Worm (Caenorhabditis elegans): ENCODE results near the gene skr-14.

Gene skr-14

ce11 chrV:4435411-4435981 is 14.1 kb upstream of the skr-14 start, which contains the start of gene Y47D7A.13:
Y47D7A.13 (minus strand) TSS chrV:4435927.
- TF ChIP-seq ets-7 (tag; optimal IDR thresholded peaks at IDR 0.05) (no peak), tbx-37 (GFP tag; conservative IDR thresholded peaks at IDR 0.05) (no peak), hmg-4 (GFP tag; optimal IDR thresholded peaks at IDR 0.05) (no peak), hmbx-1 (tag; optimal IDR thresholded peaks at IDR 0.05) (no peak), pes-1 (GFP tag; IDR thresholded peaks at IDR 0.05) (no peak), tra-4 (tag; optimal IDR thresholded peaks at IDR 0.05) (no peak)

- TF ChIP-seq tbx-11 (GFP tag; IDR thresholded peaks at IDR 0.05) = no peak
Observed at ce11 chrV:4432783-4433237, 11.4 kb upstream of the skr-14 start, which contains the start of gene Y47D7A.15. Y47D7A.15 (minus strand) TSS chrV:4433187.

ce11 chrV:4429576-4429975 is 8.2 kb upstream of the skr-14 start, which contains the start of gene Y47D7A.12:
Y47D7A.12 (minus strand) TSS chrV:4429676.
- no peak for TF ChIP-seq tra-4 (tag; optimal IDR thresholded peaks at IDR 0.05)
- no peak for TF ChIP-seq pes-1 (GFP tag; IDR thresholded peaks at IDR 0.05)
- TF ChIP-seq ceh-36 (tag; optimal IDR thresholded peaks at IDR 0.05) = no peak
- TF ChIP-seq ets-7 (tag; optimal IDR thresholded peaks at IDR 0.05) = no peak
- TF ChIP-seq aly-1 (tag; optimal IDR thresholded peaks at IDR 0.05) = no peak
- no peak for TF ChIP-seq B0310.2 (tag; optimal IDR thresholded peaks at IDR 0.05)
- no peak for TF ChIP-seq hmg-4 (GFP tag; optimal IDR thresholded peaks at IDR 0.05)
- TF ChIP-seq tbx-37 (GFP tag; conservative IDR thresholded peaks at IDR 0.05) = no peak
- TF ChIP-seq scrt-1 (GFP tag; IDR thresholded peaks at IDR 0.05) = no peak
- TF ChIP-seq flt-1 (GFP tag; IDR thresholded peaks at IDR 0.05) = no peak
- TF ChIP-seq hnd-1 (tag; optimal IDR thresholded peaks at IDR 0.05) = no peak
- no peak for TF ChIP-seq sea-1 (GFP tag; conservative IDR thresholded peaks at IDR 0.05)
- TF ChIP-seq tbx-11 (GFP tag; IDR thresholded peaks at IDR 0.05) = no peak
- TF ChIP-seq ama-1 (optimal IDR thresholded peaks at IDR 0.05) = no peak
- TF ChIP-seq ceh-13 (GFP tag; optimal IDR thresholded peaks at IDR 0.05) = no peak
- no peak for TF ChIP-seq F13C5.2 (tag; optimal IDR thresholded peaks at IDR 0.05)
- TF ChIP-seq hmbx-1 (tag; optimal IDR thresholded peaks at IDR 0.05) = no peak

- TF ChIP-seq tra-4 (tag; optimal IDR thresholded peaks at IDR 0.05) (no peak), flt-1 (GFP tag; IDR thresholded peaks at IDR 0.05) (no peak), pes-1 (GFP tag; IDR thresholded peaks at IDR 0.05) (no peak)
Observed at ce11 chrV:4428202-4428601, 6.8 kb upstream of the skr-14 start, which contains the start of gene Y47D7A.11. Y47D7A.11 (minus strand) TSS chrV:4428302.

ce11 chrV:4423860-4424401 is 2.6 kb upstream of the skr-14 start, which contains the start of the genes Y47D7A.9 and Y47D7A.19:
Y47D7A.9 (minus strand) TSS chrV:4423960.
Y47D7A.19 (plus strand) TSS chrV:4424351.
- TF ChIP-seq ama-1 (optimal IDR thresholded peaks at IDR 0.05) = no peak
- no peak for TF ChIP-seq ceh-36 (tag; optimal IDR thresholded peaks at IDR 0.05)
- no peak for TF ChIP-seq flt-1 (GFP tag; IDR thresholded peaks at IDR 0.05)
- no peak for TF ChIP-seq pes-1 (GFP tag; IDR thresholded peaks at IDR 0.05)
- TF ChIP-seq scrt-1 (GFP tag; IDR thresholded peaks at IDR 0.05) = no peak
- no peak for TF ChIP-seq aly-1 (tag; optimal IDR thresholded peaks at IDR 0.05)
- no peak for TF ChIP-seq tbx-11 (GFP tag; IDR thresholded peaks at IDR 0.05)
- no peak for TF ChIP-seq ceh-13 (GFP tag; optimal IDR thresholded peaks at IDR 0.05)
- no peak for TF ChIP-seq F13C5.2 (tag; optimal IDR thresholded peaks at IDR 0.05)
- TF ChIP-seq hmbx-1 (tag; optimal IDR thresholded peaks at IDR 0.05) = no peak
- TF ChIP-seq sea-1 (GFP tag; conservative IDR thresholded peaks at IDR 0.05) = no peak
- no peak for TF ChIP-seq hmg-4 (GFP tag; optimal IDR thresholded peaks at IDR 0.05)
- no peak for TF ChIP-seq tbx-37 (GFP tag; conservative IDR thresholded peaks at IDR 0.05)
- no peak for TF ChIP-seq B0310.2 (tag; optimal IDR thresholded peaks at IDR 0.05)
- TF ChIP-seq hnd-1 (tag; optimal IDR thresholded peaks at IDR 0.05) = no peak
- TF ChIP-seq ets-7 (tag; optimal IDR thresholded peaks at IDR 0.05) = no peak
- TF ChIP-seq tra-4 (tag; optimal IDR thresholded peaks at IDR 0.05) = no peak

- TF ChIP-seq hnd-1 (tag; optimal IDR thresholded peaks at IDR 0.05) = no peak
- TF ChIP-seq tra-4 (tag; optimal IDR thresholded peaks at IDR 0.05) = no peak
- TF ChIP-seq ceh-36 (tag; optimal IDR thresholded peaks at IDR 0.05) = no peak
- no peak for TF ChIP-seq aly-1 (tag; optimal IDR thresholded peaks at IDR 0.05)
- no peak for TF ChIP-seq pes-1 (GFP tag; IDR thresholded peaks at IDR 0.05)
- no peak for TF ChIP-seq scrt-1 (GFP tag; IDR thresholded peaks at IDR 0.05)
- TF ChIP-seq F13C5.2 (tag; optimal IDR thresholded peaks at IDR 0.05) = no peak
- TF ChIP-seq tbx-11 (GFP tag; IDR thresholded peaks at IDR 0.05) = no peak
- no peak for TF ChIP-seq B0310.2 (tag; optimal IDR thresholded peaks at IDR 0.05)
- TF ChIP-seq hmg-4 (GFP tag; optimal IDR thresholded peaks at IDR 0.05) = no peak
- no peak for TF ChIP-seq sea-1 (GFP tag; conservative IDR thresholded peaks at IDR 0.05)
- no peak for TF ChIP-seq ets-7 (tag; optimal IDR thresholded peaks at IDR 0.05)
- TF ChIP-seq ama-1 (optimal IDR thresholded peaks at IDR 0.05) = no peak
- no peak for TF ChIP-seq hmbx-1 (tag; optimal IDR thresholded peaks at IDR 0.05)
- TF ChIP-seq flt-1 (GFP tag; IDR thresholded peaks at IDR 0.05) = no peak
- TF ChIP-seq tbx-37 (GFP tag; conservative IDR thresholded peaks at IDR 0.05) = no peak
- no peak for TF ChIP-seq ceh-13 (GFP tag; optimal IDR thresholded peaks at IDR 0.05)
Observed at ce11 chrV:4423087-4423486, 1.7 kb upstream of the skr-14 start.

- TF ChIP-seq ets-7 (tag; optimal IDR thresholded peaks at IDR 0.05) = no peak
- TF ChIP-seq hnd-1 (tag; optimal IDR thresholded peaks at IDR 0.05) = no peak
- TF ChIP-seq B0310.2 (tag; optimal IDR thresholded peaks at IDR 0.05) = no peak
- no peak for TF ChIP-seq ceh-36 (tag; optimal IDR thresholded peaks at IDR 0.05)
- no peak for TF ChIP-seq pes-1 (GFP tag; IDR thresholded peaks at IDR 0.05)
- TF ChIP-seq tbx-11 (GFP tag; IDR thresholded peaks at IDR 0.05) = no peak
- TF ChIP-seq sea-1 (GFP tag; conservative IDR thresholded peaks at IDR 0.05) = no peak
- no peak for TF ChIP-seq flt-1 (GFP tag; IDR thresholded peaks at IDR 0.05)
- TF ChIP-seq scrt-1 (GFP tag; IDR thresholded peaks at IDR 0.05) = no peak
- TF ChIP-seq aly-1 (tag; optimal IDR thresholded peaks at IDR 0.05) = no peak
Observed at ce11 chrV:4422127-4422526, 752 bp upstream of the skr-14 start, which contains the start of gene skr-7. skr-7 (plus strand) TSS chrV:4422427.

Data from whole organism, early embryonic.